Worm (Caenorhabditis elegans) whole organism, midembryonic: Measurements from ENCODE around the gene sgk-1.

ENCODE experiments used
- med-1 ChIP-seq: sonication (generic microtip); optimal IDR thresholded peaks from 2 replicates; lab custom pipeline; 2017; ENCODE audit warnings: missing genetic modification characterization, mild to moderate bottlenecking, missing compliant biosample characterization, antibody characterized with exemption, missing genetic modification reagents; ENCODE audit not compliant: insufficient read depth
- ref-1 ChIP-seq: fragments of 200-800 bp; sonication (Bioruptor generic); conservative IDR thresholded peaks from 2 replicates; pipeline ENCODE4 v1.3.6; 2022; ENCODE audit warnings: missing genetic modification reagents, missing genetic modification characterization, missing compliant biosample characterization
- tab-1 ChIP-seq: fragments of 200-800 bp; sonication (Bioruptor generic); IDR thresholded peaks from 2 replicates; pipeline ENCODE4 v1.3.6; 2022; ENCODE audit warnings: missing genetic modification characterization, missing compliant biosample characterization
- ztf-29 ChIP-seq: fragments of 200-800 bp; sonication (Bioruptor generic); IDR thresholded peaks from 2 replicates; pipeline ENCODE4 v1.3.6; 2022; ENCODE audit warnings: missing genetic modification reagents, missing genetic modification characterization, missing compliant biosample characterization

ce11 chrX:16306164-16306563 lies 44.2 kb upstream of the sgk-1 start, which contains the start of gene twk-22:
- TF ChIP-seq ref-1 (GFP tag; lab: Robert Waterston, UW) (no peak), tab-1 (GFP tag; lab: Robert Waterston, UW) (no peak), ztf-29 (no peak), med-1 (GFP tag; lab: Kevin White, UChicago) (no peak)
